Fruit fly (Drosophila melanogaster) whole organism, embryonic: Measurements from ENCODE around the gene htk.

Experiments used
- Asciz ChIP-seq: fragments of 200-800 bp; sonication (Bioruptor generic); optimal IDR thresholded peaks from 2 replicates; lab custom pipeline; 2017; ENCODE audit warnings: missing biosample characterization, mild to moderate bottlenecking, missing genetic modification characterization, missing genetic modification reagents
- B-H1 ChIP-seq: fragments of 200-800 bp; sonication (Bioruptor generic); IDR thresholded peaks from 3 replicates; pipeline ENCODE4 v1.3.6; 2022; ENCODE audit warnings: missing biosample characterization, missing genetic modification characterization
- Bgb ChIP-seq: fragments of 200-800 bp; sonication (Bioruptor generic); IDR thresholded peaks from 2 replicates; pipeline ENCODE4 v1.3.6; 2022; ENCODE audit warnings: missing biosample characterization, missing genetic modification characterization; ENCODE audit not compliant: partially characterized antibody
- CG11456 ChIP-seq: fragments of 200-800 bp; sonication (Bioruptor generic); IDR thresholded peaks from 3 replicates; pipeline ENCODE4 v1.3.6; 2022; ENCODE audit warnings: missing biosample characterization, missing genetic modification characterization
- CG12219 ChIP-seq: fragments of 200-800 bp; sonication (Bioruptor generic); optimal IDR thresholded peaks from 3 replicates; lab custom pipeline; 2018; ENCODE audit warnings: missing biosample characterization, mild to moderate bottlenecking, missing genetic modification characterization
- CG12391 ChIP-seq: fragments of 200-800 bp; sonication (Bioruptor generic); optimal IDR thresholded peaks from 3 replicates; lab custom pipeline; 2018; ENCODE audit warnings: missing biosample characterization, mild to moderate bottlenecking, missing genetic modification characterization, moderate library complexity
- CG15269 ChIP-seq: fragments of 200-800 bp; sonication (Bioruptor generic); optimal IDR thresholded peaks from 2 replicates; lab custom pipeline; 2018; ENCODE audit warnings: missing biosample characterization, mild to moderate bottlenecking, missing genetic modification characterization, moderate library complexity
- CG1529 ChIP-seq: fragments of 200-800 bp; sonication (Bioruptor generic); optimal IDR thresholded peaks from 3 replicates; lab custom pipeline; 2018; ENCODE audit warnings: missing biosample characterization, missing genetic modification characterization
- CG2199 ChIP-seq: fragments of 200-800 bp; sonication (Bioruptor generic); IDR thresholded peaks from 3 replicates; pipeline ENCODE4 v1.3.6; 2022; ENCODE audit warnings: missing biosample characterization, missing genetic modification characterization
- CG2202 ChIP-seq: fragments of 200-800 bp; sonication (Bioruptor generic); optimal IDR thresholded peaks from 2 replicates; lab custom pipeline; 2018; ENCODE audit warnings: missing biosample characterization, mild to moderate bottlenecking, missing genetic modification characterization
- CG2712 ChIP-seq: fragments of 200-800 bp; optimal IDR thresholded peaks from 3 replicates; lab custom pipeline; 2019; ENCODE audit warnings: missing biosample characterization, mild to moderate bottlenecking, missing genetic modification characterization, moderate library complexity
- CG30431 ChIP-seq: fragments of 200-800 bp; sonication (Bioruptor generic); optimal IDR thresholded peaks from 2 replicates; lab custom pipeline; 2017; ENCODE audit warnings: missing biosample characterization, missing genetic modification characterization
- CG31224 ChIP-seq: fragments of 200-800 bp; sonication (Bioruptor generic); IDR thresholded peaks from 2 replicates; pipeline ENCODE4 v1.3.6; 2022; ENCODE audit warnings: missing biosample characterization, missing genetic modification characterization
- CG3163 ChIP-seq: fragments of 200-800 bp; sonication (Bioruptor generic); optimal IDR thresholded peaks from 3 replicates; lab custom pipeline; 2016; ENCODE audit warnings: missing biosample characterization, missing genetic modification characterization
- CG4707 ChIP-seq: fragments of 200-800 bp; sonication (Bioruptor generic); optimal IDR thresholded peaks from 2 replicates; lab custom pipeline; 2018; ENCODE audit warnings: missing biosample characterization, mild to moderate bottlenecking, missing genetic modification characterization, moderate library complexity
- CG6689 ChIP-seq: fragments of 200-800 bp; sonication (Bioruptor generic); IDR thresholded peaks from 2 replicates; pipeline ENCODE4 v1.3.6; 2022; ENCODE audit warnings: missing biosample characterization, missing genetic modification characterization
- CG7357 ChIP-seq: fragments of 200-800 bp; sonication (Bioruptor generic); IDR thresholded peaks from 3 replicates; pipeline ENCODE4 v1.3.6; 2022; ENCODE audit warnings: missing biosample characterization, missing genetic modification characterization
- CG7786 ChIP-seq: fragments of 200-800 bp; sonication (Bioruptor generic); optimal IDR thresholded peaks from 2 replicates; lab custom pipeline; 2016; ENCODE audit warnings: missing biosample characterization, missing genetic modification characterization
- CG8359 ChIP-seq: fragments of 200-800 bp; sonication (Bioruptor generic); optimal IDR thresholded peaks from 2 replicates; lab custom pipeline; 2017; ENCODE audit warnings: missing biosample characterization, mild to moderate bottlenecking, missing genetic modification characterization, borderline replicate concordance
- CG9727 ChIP-seq: fragments of 200-800 bp; sonication (Bioruptor generic); optimal IDR thresholded peaks from 3 replicates; lab custom pipeline; 2017; ENCODE audit warnings: missing biosample characterization, mild to moderate bottlenecking, missing genetic modification characterization
- Chrac-16 ChIP-seq: fragments of 200-800 bp; sonication (Bioruptor generic); optimal IDR thresholded peaks from 3 replicates; lab custom pipeline; 2016; ENCODE audit warnings: missing biosample characterization, missing genetic modification characterization
- Dip2 ChIP-seq: fragments of 200-800 bp; sonication (Bioruptor generic); IDR thresholded peaks from 2 replicates; pipeline ENCODE4 v1.3.6; 2022; ENCODE audit warnings: missing biosample characterization, missing genetic modification characterization
- E2f1 ChIP-seq: fragments of 200-800 bp; sonication (Bioruptor generic); IDR thresholded peaks from 2 replicates; pipeline ENCODE4 v1.3.6; 2022; ENCODE audit warnings: missing biosample characterization, missing genetic modification characterization
- Eip74EF ChIP-seq, 2 experiments: fragments of 200-800 bp in 1 of 2; fragments of >200 bp in 1 of 2; sonication (Bioruptor generic) in 1 of 2; optimal IDR thresholded peaks; 2 replicates each; lab custom pipeline; 2017 to 2019; ENCODE audit warnings: missing biosample characterization in 2 of 2, missing genetic modification characterization in 2 of 2, mild to moderate bottlenecking in 1 of 2, moderate library complexity in 1 of 2
- Ets97D ChIP-seq: fragments of 200-800 bp; sonication (Bioruptor generic); optimal IDR thresholded peaks from 3 replicates; lab custom pipeline; 2016; ENCODE audit warnings: missing biosample characterization, missing genetic modification characterization
- Nf-YA ChIP-seq: fragments of 200-800 bp; sonication (Bioruptor generic); IDR thresholded peaks from 2 replicates; pipeline ENCODE4 v1.3.6; 2022; ENCODE audit warnings: missing biosample characterization, missing genetic modification characterization
- Nf-YB ChIP-seq: fragments of 200-800 bp; sonication (Bioruptor generic); optimal IDR thresholded peaks from 3 replicates; lab custom pipeline; 2019; ENCODE audit warnings: missing biosample characterization, mild to moderate bottlenecking, missing genetic modification characterization, moderate library complexity
- Opbp ChIP-seq: fragments of 200-800 bp; sonication (Bioruptor generic); IDR thresholded peaks from 3 replicates; pipeline ENCODE4 v1.3.6; 2022; ENCODE audit warnings: missing biosample characterization, missing genetic modification characterization; ENCODE audit not compliant: partially characterized antibody
- Poxn ChIP-seq: fragments of 200-800 bp; sonication (Bioruptor generic); IDR thresholded peaks from 2 replicates; pipeline ENCODE4 v1.3.6; 2022; ENCODE audit warnings: missing biosample characterization, missing genetic modification characterization
- Tbp ChIP-seq: fragments of >200 bp; optimal IDR thresholded peaks from 2 replicates; lab custom pipeline; 2018; ENCODE audit warnings: missing biosample characterization, missing genetic modification characterization
- aop ChIP-seq: fragments of 200-800 bp; sonication (Bioruptor generic); IDR thresholded peaks from 2 replicates; pipeline ENCODE4 v1.3.6; 2022; ENCODE audit warnings: missing biosample characterization, missing genetic modification characterization
- ems ChIP-seq: fragments of 200-800 bp; sonication (Bioruptor generic); optimal IDR thresholded peaks from 3 replicates; lab custom pipeline; 2016; ENCODE audit warnings: missing biosample characterization, missing genetic modification characterization
- gem ChIP-seq: fragments of 200-800 bp; sonication (Bioruptor generic); optimal IDR thresholded peaks from 2 replicates; lab custom pipeline; 2019; ENCODE audit warnings: missing biosample characterization, mild to moderate bottlenecking, missing genetic modification characterization, moderate library complexity
- gfzf ChIP-seq: fragments of 200-800 bp; sonication (Bioruptor generic); optimal IDR thresholded peaks from 2 replicates; lab custom pipeline; 2016; ENCODE audit warnings: missing biosample characterization, mild to moderate bottlenecking, missing genetic modification characterization, moderate library complexity
- grau ChIP-seq: fragments of 200-800 bp; optimal IDR thresholded peaks from 3 replicates; lab custom pipeline; 2019; ENCODE audit warnings: missing biosample characterization, mild to moderate bottlenecking, missing genetic modification characterization, moderate library complexity
- hb ChIP-seq: fragments of 200-800 bp; sonication (Bioruptor generic); IDR thresholded peaks from 3 replicates; pipeline ENCODE4 v1.3.6; 2022; ENCODE audit warnings: missing biosample characterization, missing genetic modification characterization; ENCODE audit not compliant: partially characterized antibody
- hbn ChIP-seq: fragments of 200-800 bp; sonication (Bioruptor generic); IDR thresholded peaks from 2 replicates; pipeline ENCODE4 v1.3.6; 2022; ENCODE audit warnings: missing biosample characterization, missing genetic modification characterization; ENCODE audit not compliant: partially characterized antibody
- mld ChIP-seq: fragments of 200-800 bp; sonication (Bioruptor generic); IDR thresholded peaks from 3 replicates; pipeline ENCODE4 v1.3.6; 2022; ENCODE audit warnings: missing biosample characterization, missing genetic modification characterization; ENCODE audit not compliant: partially characterized antibody
- nerfin-2 ChIP-seq: fragments of 200-800 bp; sonication (Bioruptor generic); IDR thresholded peaks from 2 replicates; pipeline ENCODE4 v1.3.6; 2022; ENCODE audit warnings: missing biosample characterization, missing genetic modification characterization; ENCODE audit not compliant: partially characterized antibody
- nom ChIP-seq: fragments of 200-800 bp; sonication (Bioruptor generic); optimal IDR thresholded peaks from 2 replicates; lab custom pipeline; 2017; ENCODE audit warnings: missing biosample characterization, missing genetic modification characterization, mild to moderate bottlenecking, moderate library complexity, missing genetic modification reagents
- org-1 ChIP-seq: fragments of 200-800 bp; sonication (Bioruptor generic); optimal IDR thresholded peaks from 2 replicates; lab custom pipeline; 2017; ENCODE audit warnings: missing biosample characterization, missing genetic modification characterization
- slp2 ChIP-seq: fragments of 200-800 bp; sonication (Bioruptor generic); optimal IDR thresholded peaks from 2 replicates; lab custom pipeline; 2016; ENCODE audit warnings: missing biosample characterization, missing genetic modification characterization
- sna ChIP-seq: fragments of 200-800 bp; sonication (Bioruptor generic); IDR thresholded peaks from 2 replicates; pipeline ENCODE4 v1.3.6; 2022; ENCODE audit warnings: missing biosample characterization, missing genetic modification characterization; ENCODE audit not compliant: partially characterized antibody
- ssp ChIP-seq: fragments of 200-800 bp; sonication (Bioruptor generic); IDR thresholded peaks from 2 replicates; pipeline ENCODE4 v1.3.6; 2022; ENCODE audit warnings: missing biosample characterization, missing genetic modification characterization
- stc ChIP-seq: fragments of 200-800 bp; sonication (Bioruptor generic); IDR thresholded peaks from 2 replicates; pipeline ENCODE4 v1.3.6; 2022; ENCODE audit warnings: missing biosample characterization, missing genetic modification characterization
- tx ChIP-seq: fragments of 200-800 bp; sonication (Bioruptor generic); optimal IDR thresholded peaks from 2 replicates; lab custom pipeline; 2016; ENCODE audit warnings: missing biosample characterization, missing genetic modification characterization
- unc-4 ChIP-seq: fragments of 200-800 bp; sonication (Bioruptor generic); IDR thresholded peaks from 2 replicates; pipeline ENCODE4 v1.3.6; 2022; ENCODE audit warnings: missing biosample characterization, missing genetic modification characterization; ENCODE audit not compliant: partially characterized antibody

htk gene

dm6 chrX:18843229-18844033, at the start of gene htk (continued):
- TF ChIP-seq Dip2 (GFP tag; lab: Robert Waterston, UW) (peak; percentile 91), hb (GFP tag; lab: Robert Waterston, UW) (peak; percentile 78), Ets97D (GFP tag; lab: Kevin White, UChicago) (peak; percentile 81), gfzf (peak; percentile 44), CG6689 (peak; percentile 23; the same call in 1 of the 2 replicates), Opbp (GFP tag; lab: Robert Waterston, UW) (peak; percentile 95), aop (no peak), hbn (GFP tag; lab: Robert Waterston, UW) (peak; percentile 80), CG15269 (tag; lab: Kevin White, UChicago) (peak; percentile 52), Nf-YA (GFP tag; lab: Robert Waterston, UW) (no peak), Poxn (GFP tag; lab: Robert Waterston, UW) (no peak), CG11456 (GFP tag; lab: Robert Waterston, UW) (peak; percentile 95), CG7786 (GFP tag; lab: Kevin White, UChicago) (peak; percentile 54), Eip74EF (GFP tag; optimal IDR thresholded peaks at IDR 0.05; lab: Kevin White, UChicago) (no peak), CG3163 (peak; percentile 66), CG9727 (GFP tag; lab: Kevin White, UChicago) (peak; percentile 44), Asciz (GFP tag; lab: Kevin White, UChicago) (peak; percentile 43), CG2202 (no peak), CG12219 (GFP tag; lab: Kevin White, UChicago) (no peak), CG12391 (tag; lab: Kevin White, UChicago) (peak; percentile 59), stc (no peak; the same call in 1 of the 2 replicates), ems (GFP tag; lab: Kevin White, UChicago) (peak; percentile 21), nerfin-2 (peak; percentile 70; the same call in 1 of the 2 replicates), Nf-YB (GFP tag; lab: Kevin White, UChicago) (peak; percentile 13), CG4707 (peak; percentile 12), CG31224 (GFP tag; lab: Robert Waterston, UW) (0 out of 2 replicates have a peak, but pooled peaks have one; percentile 28), CG1529 (GFP tag; lab: Kevin White, UChicago) (no peak), ssp (GFP tag; lab: Robert Waterston, UW) (peak; percentile 66), mld (peak; percentile 76; the same call in 2 of the 3 replicates), E2f1 (GFP tag; lab: Robert Waterston, UW) (peak; percentile 79), CG30431 (GFP tag; lab: Kevin White, UChicago) (no peak), tx (GFP tag; lab: Kevin White, UChicago) (peak; percentile 27), Tbp (GFP tag; lab: Kevin White, UChicago) (no peak), grau (peak; percentile 71), CG2199 (GFP tag; lab: Robert Waterston, UW) (peak; percentile 65; the same call in 1 of the 3 replicates), CG7357 (GFP tag; lab: Robert Waterston, UW) (no peak), Chrac-16 (peak; percentile 82), slp2 (GFP tag; lab: Kevin White, UChicago) (peak; percentile 65), B-H1 (GFP tag; lab: Robert Waterston, UW) (no peak; the same call in 2 of the 3 replicates), unc-4 (peak; percentile 93), CG8359 (GFP tag; lab: Kevin White, UChicago) (no peak), CG2712 (tag; lab: Kevin White, UChicago) (peak; percentile 62), nom (GFP tag; lab: Kevin White, UChicago) (no peak), Bgb (peak; percentile 96), org-1 (GFP tag; lab: Kevin White, UChicago) (peak; percentile 25), sna (GFP tag; lab: Robert Waterston, UW) (peak; percentile 75), gem (peak; percentile 60)
